Worm (Caenorhabditis elegans) whole organism, L4 larva: ENCODE data around the gene F40F8.3.

Source experiments
- D1046.2 ChIP-seq: fragments of 200-800 bp; sonication (Bioruptor generic); IDR thresholded peaks from 2 replicates; pipeline ENCODE4 v1.3.6; 2022; ENCODE audit warnings: missing genetic modification characterization, missing compliant biosample characterization
- F10B5.3 ChIP-seq: sonication (generic microtip); optimal IDR thresholded peaks from 2 replicates; lab custom pipeline; 2016; ENCODE audit warnings: mild to moderate bottlenecking, missing genetic modification characterization, missing compliant biosample characterization
- F26F4.8 ChIP-seq: fragments of 200-800 bp; sonication (Bioruptor generic); conservative IDR thresholded peaks from 2 replicates; pipeline ENCODE4 v1.3.6; 2022; ENCODE audit warnings: missing genetic modification characterization, missing compliant biosample characterization
- F49E8.2 ChIP-seq: sonication (generic microtip); optimal IDR thresholded peaks from 2 replicates; lab custom pipeline; 2016; ENCODE audit warnings: missing compliant biosample characterization, mild to moderate bottlenecking, missing genetic modification characterization, borderline replicate concordance
- R02D3.7 ChIP-seq: fragments of 150-350 bp; sonication (generic microtip); optimal IDR thresholded peaks from 3 replicates; lab custom pipeline; 2014; ENCODE audit warnings: missing biosample characterization, missing genetic modification characterization
- Y48G9A.11 ChIP-seq: fragments of 200-800 bp; sonication (Bioruptor generic); IDR thresholded peaks from 2 replicates; pipeline ENCODE4 v1.3.6; 2022; ENCODE audit warnings: missing genetic modification reagents, missing genetic modification characterization, missing compliant biosample characterization
- Y75B8A.6 ChIP-seq: fragments of 200-800 bp; sonication (Bioruptor generic); IDR thresholded peaks from 2 replicates; pipeline ENCODE4 v1.3.6; 2022; ENCODE audit warnings: missing genetic modification reagents, missing genetic modification characterization, missing compliant biosample characterization
- aha-1 ChIP-seq: fragments of 150-350 bp; peaks from one replicate; lab custom pipeline; 2014; ENCODE audit warnings: missing biosample characterization, missing genetic modification characterization
- ama-1 ChIP-seq: fragments of 150-350 bp; optimal IDR thresholded peaks from 2 replicates; lab custom pipeline; 2014; ENCODE audit warnings: inconsistent platforms, mixed read lengths
- ceh-20 ChIP-seq: fragments of 200-800 bp; sonication (Bioruptor generic); IDR thresholded peaks from 2 replicates; pipeline ENCODE4 v1.3.6; 2022; ENCODE audit warnings: missing genetic modification reagents, missing genetic modification characterization, missing compliant biosample characterization
- ceh-28 ChIP-seq: fragments of 150-350 bp; optimal IDR thresholded peaks from 2 replicates; lab custom pipeline; 2014; ENCODE audit warnings: missing biosample characterization, missing genetic modification reagents, missing genetic modification characterization
- ceh-62 ChIP-seq: sonication (generic microtip); optimal IDR thresholded peaks from 2 replicates; lab custom pipeline; 2017; ENCODE audit warnings: missing biosample characterization, missing genetic modification characterization
- ceh-82 ChIP-seq: sonication (generic microtip); optimal IDR thresholded peaks from 2 replicates; lab custom pipeline; 2017; ENCODE audit warnings: missing biosample characterization, missing genetic modification characterization
- ces-1 ChIP-seq: fragments of 150-350 bp; sonication (generic microtip); optimal IDR thresholded peaks from 4 replicates; lab custom pipeline; 2014; ENCODE audit warnings: missing biosample characterization, missing genetic modification reagents, missing genetic modification characterization
- cey-2 ChIP-seq: sonication (generic microtip); optimal IDR thresholded peaks from 3 replicates; lab custom pipeline; 2017; ENCODE audit warnings: missing genetic modification characterization, mild to moderate bottlenecking, missing compliant biosample characterization, antibody characterized with exemption, borderline replicate concordance; ENCODE audit not compliant: insufficient read depth
- daf-16 ChIP-seq, 3 experiments: sonication (generic microtip); optimal IDR thresholded peaks; 2 replicates each; lab custom pipeline; 2016 to 2017; ENCODE audit warnings: missing genetic modification characterization in 3 of 3, missing genetic modification reagents in 3 of 3, mild to moderate bottlenecking in 2 of 3, missing compliant biosample characterization in 2 of 3, missing biosample characterization in 1 of 3, moderate library complexity in 1 of 3
- daf-8 ChIP-seq: fragments of 200-800 bp; sonication (Bioruptor generic); IDR thresholded peaks from 2 replicates; pipeline ENCODE4 v1.3.6; 2022; ENCODE audit warnings: missing genetic modification characterization, missing compliant biosample characterization
- dmd-6 ChIP-seq: fragments of 200-800 bp; sonication (Bioruptor generic); IDR thresholded peaks from 2 replicates; pipeline ENCODE4 v1.3.6; 2022; ENCODE audit warnings: missing genetic modification reagents, missing genetic modification characterization, missing compliant biosample characterization
- dmd-8 ChIP-seq: fragments of 200-800 bp; sonication (Bioruptor generic); IDR thresholded peaks from 2 replicates; pipeline ENCODE4 v1.3.6; 2022; ENCODE audit warnings: missing genetic modification characterization, missing compliant biosample characterization
- dmd-9 ChIP-seq: fragments of 200-800 bp; sonication (Bioruptor generic); IDR thresholded peaks from 2 replicates; pipeline ENCODE4 v1.3.6; 2022; ENCODE audit warnings: missing genetic modification reagents, missing genetic modification characterization, missing compliant biosample characterization
- duxl-1 ChIP-seq: sonication (generic microtip); optimal IDR thresholded peaks from 2 replicates; lab custom pipeline; 2016; ENCODE audit warnings: mild to moderate bottlenecking, missing genetic modification characterization, moderate library complexity, missing compliant biosample characterization; ENCODE audit not compliant: poor library complexity
- egl-27 ChIP-seq: sonication (generic microtip); optimal IDR thresholded peaks from 3 replicates; lab custom pipeline; 2017; ENCODE audit warnings: missing biosample characterization, missing genetic modification reagents, missing genetic modification characterization
- egl-43 ChIP-seq: fragments of 200-800 bp; sonication (Bioruptor generic); IDR thresholded peaks from 2 replicates; pipeline ENCODE4 v1.3.6; 2022; ENCODE audit warnings: missing genetic modification reagents, missing genetic modification characterization, missing compliant biosample characterization
- gei-8 ChIP-seq: fragments of 200-800 bp; sonication (Bioruptor generic); optimal IDR thresholded peaks from 2 replicates; lab custom pipeline; 2018; ENCODE audit warnings: mild to moderate bottlenecking, missing genetic modification characterization, missing compliant biosample characterization
- hmg-1.1 ChIP-seq: fragments of 200-800 bp; sonication (Bioruptor generic); IDR thresholded peaks from 2 replicates; pipeline ENCODE4 v1.3.6; 2022; ENCODE audit warnings: missing genetic modification reagents, missing genetic modification characterization, missing compliant biosample characterization
- lin-15B ChIP-seq: fragments of 150-350 bp; sonication (generic microtip); optimal IDR thresholded peaks from 3 replicates; lab custom pipeline; 2014; ENCODE audit warnings: missing biosample characterization, missing genetic modification characterization
- lin-38 ChIP-seq: fragments of 200-800 bp; sonication (Bioruptor generic); IDR thresholded peaks from 2 replicates; pipeline ENCODE4 v1.3.6; 2022; ENCODE audit warnings: missing genetic modification reagents, missing genetic modification characterization, missing compliant biosample characterization
- lin-39 ChIP-seq: fragments of 150-350 bp; optimal IDR thresholded peaks from 2 replicates; lab custom pipeline; 2014; ENCODE audit warnings: missing biosample characterization, missing genetic modification reagents, missing genetic modification characterization
- madf-9 ChIP-seq: fragments of 200-800 bp; sonication (Bioruptor generic); conservative IDR thresholded peaks from 2 replicates; pipeline ENCODE4 v1.3.6; 2022; ENCODE audit warnings: missing genetic modification reagents, missing genetic modification characterization, missing compliant biosample characterization
- mdl-1 ChIP-seq, 2 experiments: fragments of 150-350 bp in 1 of 2; sonication (generic microtip) in 1 of 2; optimal IDR thresholded peaks; 2 replicates each; lab custom pipeline; 2014 to 2017; ENCODE audit warnings: missing biosample characterization in 2 of 2, missing genetic modification characterization in 2 of 2
- mdt-29 ChIP-seq: fragments of 200-800 bp; sonication (Bioruptor generic); IDR thresholded peaks from 2 replicates; pipeline ENCODE4 v1.3.6; 2022; ENCODE audit warnings: missing genetic modification reagents, missing genetic modification characterization, missing compliant biosample characterization
- nhr-25 ChIP-seq: sonication (generic microtip); optimal IDR thresholded peaks from 2 replicates; lab custom pipeline; 2017; ENCODE audit warnings: missing genetic modification characterization, mild to moderate bottlenecking, missing compliant biosample characterization, antibody characterized with exemption, moderate library complexity, borderline replicate concordance; ENCODE audit not compliant: insufficient read depth
- nhr-28 ChIP-seq: fragments of 150-350 bp; optimal IDR thresholded peaks from 2 replicates; lab custom pipeline; 2014; ENCODE audit warnings: missing biosample characterization, missing genetic modification characterization
- nhr-42 ChIP-seq: fragments of 200-800 bp; sonication (Bioruptor generic); IDR thresholded peaks from 2 replicates; pipeline ENCODE4 v1.3.6; 2022; ENCODE audit warnings: missing genetic modification characterization, missing compliant biosample characterization
- nhr-76 ChIP-seq: fragments of 150-350 bp; optimal IDR thresholded peaks from 2 replicates; lab custom pipeline; 2014; ENCODE audit warnings: missing biosample characterization, missing genetic modification characterization
- pha-4 ChIP-seq, 2 experiments: fragments of 150-350 bp in 1 of 2; fragments of 200-800 bp in 1 of 2; sonication (Bioruptor generic) in 1 of 2; IDR thresholded peaks in 1 of 2; optimal IDR thresholded peaks in 1 of 2; 2 replicates each; pipeline versions ENCODE4 v1.3.6 to Lab custom; 2014 to 2022; ENCODE audit warnings: missing genetic modification characterization in 2 of 2, missing genetic modification reagents in 2 of 2, missing biosample characterization in 1 of 2, missing compliant biosample characterization in 1 of 2
- php-3 ChIP-seq: fragments of 200-800 bp; sonication (Bioruptor generic); IDR thresholded peaks from 2 replicates; pipeline ENCODE4 v1.3.6; 2022; ENCODE audit warnings: missing genetic modification reagents, missing genetic modification characterization, missing compliant biosample characterization
- saeg-2 ChIP-seq: fragments of 200-800 bp; sonication (Bioruptor generic); IDR thresholded peaks from 2 replicates; pipeline ENCODE4 v1.3.6; 2022; ENCODE audit warnings: missing genetic modification reagents, missing genetic modification characterization, missing compliant biosample characterization
- sdz-12 ChIP-seq: fragments of 200-800 bp; sonication (Bioruptor generic); optimal IDR thresholded peaks from 2 replicates; lab custom pipeline; 2018; ENCODE audit warnings: mild to moderate bottlenecking, missing genetic modification characterization, missing compliant biosample characterization
- snpc-1.2 ChIP-seq: fragments of 200-800 bp; sonication (Bioruptor generic); IDR thresholded peaks from 2 replicates; pipeline ENCODE4 v1.3.6; 2022; ENCODE audit warnings: missing genetic modification reagents, missing genetic modification characterization, missing compliant biosample characterization
- tag-97 ChIP-seq: fragments of 200-800 bp; sonication (Bioruptor generic); IDR thresholded peaks from 2 replicates; pipeline ENCODE4 v1.3.6; 2022; ENCODE audit warnings: missing genetic modification characterization, missing compliant biosample characterization
- unc-130 ChIP-seq: sonication (generic microtip); optimal IDR thresholded peaks from 2 replicates; lab custom pipeline; 2016; ENCODE audit warnings: missing genetic modification reagents, missing genetic modification characterization, missing compliant biosample characterization
- unc-39 ChIP-seq: sonication (generic microtip); optimal IDR thresholded peaks from 2 replicates; lab custom pipeline; 2017; ENCODE audit warnings: missing biosample characterization, missing genetic modification characterization
- unc-62 ChIP-seq, 3 experiments: fragments of 150-350 bp in 1 of 3; sonication (generic microtip); optimal IDR thresholded peaks in 2 of 3; peaks in 1 of 3; 1 replicate in 1 of 3; 2 replicates in 2 of 3; lab custom pipeline; 2014 to 2017; ENCODE audit warnings: missing biosample characterization in 3 of 3, missing genetic modification characterization in 3 of 3, missing genetic modification reagents in 3 of 3, missing genotype in 1 of 3
- zfp-2 ChIP-seq: sonication (generic microtip); optimal IDR thresholded peaks from 2 replicates; lab custom pipeline; 2016; ENCODE audit warnings: mild to moderate bottlenecking, missing genetic modification characterization, missing compliant biosample characterization
- zfp-3 ChIP-seq: fragments of 200-800 bp; sonication (Bioruptor generic); conservative IDR thresholded peaks from 2 replicates; pipeline ENCODE4 v1.3.6; 2022; ENCODE audit warnings: missing genetic modification reagents, missing genetic modification characterization, missing compliant biosample characterization
- zip-11 ChIP-seq: fragments of 200-800 bp; sonication (Bioruptor generic); IDR thresholded peaks from 2 replicates; pipeline ENCODE4 v1.3.6; 2022; ENCODE audit warnings: missing genetic modification characterization, missing compliant biosample characterization
- ztf-11 ChIP-seq: fragments of 150-350 bp; optimal IDR thresholded peaks from 2 replicates; lab custom pipeline; 2014; ENCODE audit warnings: missing biosample characterization, missing genetic modification characterization

The F40F8.3 gene

ce11 chrII:11097154-11097887 is 31.8 kb upstream of the F40F8.3 start, which contains the start of the genes rpl-36.A and nuo-1 (continued):
- TF ChIP-seq daf-16 (GFP tag; optimal IDR thresholded peaks at IDR 0.05; lab: Kevin White, UChicago) (no peak), daf-16 (tag; optimal IDR thresholded peaks at IDR 0.05; lab: Kevin White, UChicago) (peak; percentile 41), lin-15B (tag; lab: Kevin White, UChicago) (no peak), aha-1 (tag; lab: Kevin White, UChicago) (peak; percentile 58), unc-130 (peak; percentile 50), madf-9 (GFP tag; lab: Robert Waterston, UW) (no peak), F10B5.3 (tag; lab: Kevin White, UChicago) (no peak), D1046.2 (peak; percentile 98), nhr-25 (peak; percentile 9), zfp-2 (no peak), dmd-6 (GFP tag; lab: Robert Waterston, UW) (peak; percentile 49), F26F4.8 (GFP tag; lab: Robert Waterston, UW) (no peak), zip-11 (GFP tag; lab: Robert Waterston, UW) (no peak), gei-8 (GFP tag; lab: Kevin White, UChicago) (no peak), unc-39 (tag; lab: Kevin White, UChicago) (no peak), Y48G9A.11 (GFP tag; lab: Robert Waterston, UW) (peak; percentile 83), nhr-76 (tag; lab: Kevin White, UChicago) (no peak), cey-2 (tag; lab: Kevin White, UChicago) (no peak), hmg-1.1 (GFP tag; lab: Robert Waterston, UW) (peak; percentile 72), ceh-28 (no peak), dmd-9 (GFP tag; lab: Robert Waterston, UW) (no peak), R02D3.7 (no peak), php-3 (GFP tag; lab: Robert Waterston, UW) (no peak), nhr-28 (tag; lab: Kevin White, UChicago) (peak; percentile 48), ceh-62 (tag; lab: Kevin White, UChicago) (no peak), snpc-1.2 (GFP tag; lab: Robert Waterston, UW) (no peak), dmd-8 (no peak), tag-97 (GFP tag; lab: Robert Waterston, UW) (no peak), lin-38 (GFP tag; lab: Robert Waterston, UW) (peak; percentile 78), ces-1 (no peak), daf-8 (GFP tag; lab: Robert Waterston, UW) (no peak), mdt-29 (no peak), ztf-11 (tag; lab: Kevin White, UChicago) (no peak), ama-1 (lab: Kevin White, UChicago) (peak; percentile 56), duxl-1 (tag; lab: Kevin White, UChicago) (peak; percentile 33), ceh-82 (tag; lab: Kevin White, UChicago) (no peak), zfp-3 (GFP tag; lab: Robert Waterston, UW) (no peak), egl-27 (tag; lab: Kevin White, UChicago) (no peak), F49E8.2 (no peak), saeg-2 (GFP tag; lab: Robert Waterston, UW) (no peak), nhr-42 (no peak), ceh-20 (peak; percentile 43; the same call in 1 of the 2 replicates), sdz-12 (GFP tag; lab: Kevin White, UChicago) (no peak), lin-39 (tag; lab: Kevin White, UChicago) (no peak), mdl-1 (tag; optimal IDR thresholded peaks at IDR 0.05; lab: Kevin White, UChicago) (peak in 1 of 2 experiments; percentile 27), Y75B8A.6 (no peak), unc-62 (GFP tag; optimal IDR thresholded peaks at IDR 0.05 in 1 of 2; lab: Kevin White, UChicago) (peak in 1 of 2 experiments; percentile 50), unc-62 (tag; optimal IDR thresholded peaks at IDR 0.05; lab: Kevin White, UChicago) (no peak), egl-43 (GFP tag; lab: Robert Waterston, UW) (no peak), pha-4 (GFP tag; IDR thresholded peaks at IDR 0.05; lab: Robert Waterston, UW) (no peak), pha-4 (tag; optimal IDR thresholded peaks at IDR 0.05; lab: Kevin White, UChicago) (peak; percentile 12)
